Fruit fly (Drosophila melanogaster): ENCODE results near the gene CG5882.

The CG5882 gene

dm6 chr3R:27135692-27136641 lies 17.5 kb downstream of the CG5882 start:
- TF ChIP-seq CTCF (optimal IDR thresholded peaks at IDR 0.05) (no peak), CG8478 (optimal IDR thresholded peaks at IDR 0.05) (no peak)

- TF ChIP-seq CTCF (optimal IDR thresholded peaks at IDR 0.05) (no peak), CG8478 (optimal IDR thresholded peaks at IDR 0.05) (no peak)
These were observed 19.5 kb downstream of the CG5882 start for dm6 chr3R:27137914-27138323.

- TF ChIP-seq CTCF (optimal IDR thresholded peaks at IDR 0.05) (no peak), CG8478 (optimal IDR thresholded peaks at IDR 0.05) (no peak)
These were observed 20.3 kb downstream of the CG5882 start for dm6 chr3R:27138700-27139099.

- no peak for TF ChIP-seq CG8478 (optimal IDR thresholded peaks at IDR 0.05)
- no peak for TF ChIP-seq CTCF (optimal IDR thresholded peaks at IDR 0.05)
These were observed 21.5 kb downstream of the CG5882 start for dm6 chr3R:27139963-27140362.

- TF ChIP-seq CG8478 (optimal IDR thresholded peaks at IDR 0.05) (no peak), CTCF (optimal IDR thresholded peaks at IDR 0.05) (no peak)
These were observed 30.6 kb downstream of the CG5882 start for dm6 chr3R:27148812-27149769.

- TF ChIP-seq CTCF (optimal IDR thresholded peaks at IDR 0.05), result no peak
- TF ChIP-seq CG8478 (optimal IDR thresholded peaks at IDR 0.05), result no peak
These were observed 31.6 kb downstream of the CG5882 start for dm6 chr3R:27149884-27150676.

dm6 chr3R:27150685-27151515 lies 32.5 kb downstream of the CG5882 start, which contains the start of gene CG6051:
Gene CG6051 (minus strand): TSS chr3R:27151069.
- TF ChIP-seq CG8478 (optimal IDR thresholded peaks at IDR 0.05) (no peak), CTCF (optimal IDR thresholded peaks at IDR 0.05) (peak; percentile 26 to 44)

dm6 chr3R:27151516-27151823 lies 33.0 kb downstream of the CG5882 start, which contains the start of gene Men-b:
Gene Men-b (plus strand): TSS chr3R:27151662.
- TF ChIP-seq CTCF (optimal IDR thresholded peaks at IDR 0.05), result peak; percentile 79 to 80
- no peak for TF ChIP-seq CG8478 (optimal IDR thresholded peaks at IDR 0.05)

dm6 chr3R:27152129-27152968 lies 33.9 kb downstream of the CG5882 start:
- no peak for TF ChIP-seq CTCF (optimal IDR thresholded peaks at IDR 0.05)
- TF ChIP-seq CG8478 (optimal IDR thresholded peaks at IDR 0.05), result no peak

- TF ChIP-seq CTCF (optimal IDR thresholded peaks at IDR 0.05) (no peak), CG8478 (optimal IDR thresholded peaks at IDR 0.05) (no peak)
These were observed 34.8 kb downstream of the CG5882 start for dm6 chr3R:27153062-27153878.

dm6 chr3R:27154001-27154400 lies 35.6 kb downstream of the CG5882 start:
- TF ChIP-seq CTCF (optimal IDR thresholded peaks at IDR 0.05), result no peak
- TF ChIP-seq CG8478 (optimal IDR thresholded peaks at IDR 0.05), result no peak

- no peak for TF ChIP-seq CTCF (optimal IDR thresholded peaks at IDR 0.05)
- TF ChIP-seq CG8478 (optimal IDR thresholded peaks at IDR 0.05), result no peak
These were observed 39.4 kb downstream of the CG5882 start, which contains the start of gene grass for dm6 chr3R:27157814-27158213. Gene grass (plus strand): TSS chr3R:27157948.

All from S2 (cell line).